Fruit fly (Drosophila melanogaster) whole organism, prepupa: ENCODE results near the gene CG8419.

Source experiments
- CG10631 ChIP-seq: fragments of 200-800 bp; sonication (Bioruptor generic); optimal IDR thresholded peaks from 2 replicates; lab custom pipeline; 2016; ENCODE audit warnings: missing biosample characterization, missing genetic modification characterization
- CG10669 ChIP-seq: fragments of 200-800 bp; sonication (Bioruptor generic); optimal IDR thresholded peaks from 3 replicates; lab custom pipeline; 2018; ENCODE audit warnings: missing biosample characterization, mild to moderate bottlenecking, missing genetic modification characterization, moderate library complexity
- CG11294 ChIP-seq: fragments of 200-800 bp; sonication (Bioruptor generic); IDR thresholded peaks from 2 replicates; pipeline ENCODE4 v1.3.6; 2022; ENCODE audit warnings: missing biosample characterization, missing genetic modification characterization
- CG15336 ChIP-seq: fragments of 200-800 bp; sonication (Bioruptor generic); IDR thresholded peaks from 2 replicates; pipeline ENCODE4 v1.3.6; 2022; ENCODE audit warnings: missing biosample characterization, missing genetic modification characterization
- CG1621 ChIP-seq: fragments of 200-800 bp; sonication (Bioruptor generic); optimal IDR thresholded peaks from 3 replicates; lab custom pipeline; 2018; ENCODE audit warnings: missing biosample characterization, mild to moderate bottlenecking, missing genetic modification characterization
- CG16779 ChIP-seq: fragments of 200-800 bp; sonication (Bioruptor generic); optimal IDR thresholded peaks from 3 replicates; lab custom pipeline; 2017; ENCODE audit warnings: missing biosample characterization, mild to moderate bottlenecking, missing genetic modification characterization
- CG31627 ChIP-seq: fragments of 200-800 bp; sonication (Bioruptor generic); optimal IDR thresholded peaks from 3 replicates; lab custom pipeline; 2016; ENCODE audit warnings: missing biosample characterization, missing genetic modification characterization
- CG32006 ChIP-seq: fragments of 200-800 bp; sonication (Bioruptor generic); optimal IDR thresholded peaks from 3 replicates; lab custom pipeline; 2017; ENCODE audit warnings: missing biosample characterization, mild to moderate bottlenecking, missing genetic modification characterization
- CG34406 ChIP-seq: fragments of 200-800 bp; sonication (Bioruptor generic); optimal IDR thresholded peaks from 3 replicates; lab custom pipeline; 2016; ENCODE audit warnings: missing biosample characterization, missing genetic modification characterization
- CG3919 ChIP-seq: fragments of 200-800 bp; sonication (Bioruptor generic); optimal IDR thresholded peaks from 3 replicates; lab custom pipeline; 2016; ENCODE audit warnings: missing biosample characterization, missing genetic modification characterization
- CG4318 ChIP-seq: fragments of 200-800 bp; sonication (Bioruptor generic); optimal IDR thresholded peaks from 3 replicates; lab custom pipeline; 2017; ENCODE audit warnings: missing biosample characterization, mild to moderate bottlenecking, missing genetic modification characterization
- CG6163 ChIP-seq: fragments of 200-800 bp; sonication (Bioruptor generic); IDR thresholded peaks from 3 replicates; pipeline ENCODE4 v1.3.6; 2022; ENCODE audit warnings: missing biosample characterization, missing genetic modification characterization
- CG6276 ChIP-seq: fragments of 200-800 bp; sonication (Bioruptor generic); optimal IDR thresholded peaks from 2 replicates; lab custom pipeline; 2017; ENCODE audit warnings: missing biosample characterization, mild to moderate bottlenecking, missing genetic modification characterization
- CG6792 ChIP-seq: fragments of 200-800 bp; sonication (Bioruptor generic); optimal IDR thresholded peaks from 3 replicates; lab custom pipeline; 2016; ENCODE audit warnings: missing biosample characterization, missing genetic modification characterization
- CG6808 ChIP-seq: fragments of 200-800 bp; sonication (Bioruptor generic); optimal IDR thresholded peaks from 3 replicates; lab custom pipeline; 2017; ENCODE audit warnings: missing biosample characterization, missing genetic modification characterization, mild to moderate bottlenecking, moderate library complexity, missing genetic modification reagents
- CG6854 ChIP-seq: fragments of 200-800 bp; sonication (Bioruptor generic); optimal IDR thresholded peaks from 2 replicates; lab custom pipeline; 2017; ENCODE audit warnings: missing biosample characterization, mild to moderate bottlenecking, missing genetic modification characterization
- CG7368 ChIP-seq: fragments of 200-800 bp; sonication (Bioruptor generic); optimal IDR thresholded peaks from 3 replicates; lab custom pipeline; 2016; ENCODE audit warnings: missing biosample characterization, missing genetic modification characterization
- CG8119 ChIP-seq: fragments of 200-800 bp; sonication (Bioruptor generic); IDR thresholded peaks from 3 replicates; pipeline ENCODE4 v1.3.6; 2022; ENCODE audit warnings: missing biosample characterization, missing genetic modification characterization
- CG8319 ChIP-seq: fragments of 200-800 bp; sonication (Bioruptor generic); optimal IDR thresholded peaks from 3 replicates; lab custom pipeline; 2016; ENCODE audit warnings: missing biosample characterization, missing genetic modification characterization
- CG8632 ChIP-seq: fragments of 200-800 bp; sonication (Bioruptor generic); optimal IDR thresholded peaks from 3 replicates; lab custom pipeline; 2016; ENCODE audit warnings: missing biosample characterization, missing genetic modification characterization
- Eip75B ChIP-seq: fragments of 200-800 bp; sonication (Bioruptor generic); optimal IDR thresholded peaks from 3 replicates; lab custom pipeline; 2016; ENCODE audit warnings: missing biosample characterization, missing genetic modification characterization
- Eip78C ChIP-seq: fragments of 200-800 bp; sonication (Bioruptor generic); peaks from one replicate; lab custom pipeline; 2016; ENCODE audit warnings: missing biosample characterization, missing genetic modification characterization
- Ets21C ChIP-seq: fragments of 200-800 bp; sonication (Bioruptor generic); optimal IDR thresholded peaks from 3 replicates; lab custom pipeline; 2016; ENCODE audit warnings: missing biosample characterization, missing genetic modification characterization
- Ets96B ChIP-seq: fragments of 200-800 bp; optimal IDR thresholded peaks from 2 replicates; lab custom pipeline; 2019; ENCODE audit warnings: missing biosample characterization, mild to moderate bottlenecking, missing genetic modification characterization, moderate library complexity
- Gug ChIP-seq: fragments of 200-800 bp; sonication (Bioruptor generic); IDR thresholded peaks from 2 replicates; pipeline ENCODE4 v1.3.6; 2022; ENCODE audit warnings: missing biosample characterization, missing genetic modification characterization
- Hr38 ChIP-seq: sonication (Bioruptor generic); optimal IDR thresholded peaks from 2 replicates; lab custom pipeline; 2016; ENCODE audit warnings: missing biosample characterization, missing genetic modification characterization
- Hr4 ChIP-seq: fragments of 200-800 bp; sonication (Bioruptor generic); optimal IDR thresholded peaks from 3 replicates; lab custom pipeline; 2016; ENCODE audit warnings: missing biosample characterization, missing genetic modification characterization
- Lpt ChIP-seq: fragments of 200-800 bp; sonication (Bioruptor generic); optimal IDR thresholded peaks from 3 replicates; lab custom pipeline; 2016; ENCODE audit warnings: missing biosample characterization, missing genetic modification characterization
- Met ChIP-seq: fragments of 200-800 bp; sonication (Bioruptor generic); optimal IDR thresholded peaks from 3 replicates; lab custom pipeline; 2016; ENCODE audit warnings: missing biosample characterization, missing genetic modification characterization
- OdsH ChIP-seq: fragments of 200-800 bp; sonication (Bioruptor generic); optimal IDR thresholded peaks from 3 replicates; lab custom pipeline; 2016; ENCODE audit warnings: missing biosample characterization, missing genetic modification characterization
- Smox ChIP-seq: fragments of 200-800 bp; sonication (Bioruptor generic); optimal IDR thresholded peaks from 3 replicates; lab custom pipeline; 2016; ENCODE audit warnings: missing biosample characterization, missing genetic modification characterization
- Sox14 ChIP-seq: fragments of 200-800 bp; sonication (Bioruptor generic); optimal IDR thresholded peaks from 3 replicates; lab custom pipeline; 2016; ENCODE audit warnings: missing biosample characterization, missing genetic modification characterization
- Sox15 ChIP-seq: fragments of 200-800 bp; sonication (Bioruptor generic); optimal IDR thresholded peaks from 3 replicates; lab custom pipeline; 2016; ENCODE audit warnings: missing biosample characterization, missing genetic modification characterization
- achi ChIP-seq: fragments of 200-800 bp; sonication (Bioruptor generic); optimal IDR thresholded peaks from 3 replicates; lab custom pipeline; 2016; ENCODE audit warnings: missing biosample characterization, missing genetic modification characterization
- cyc ChIP-seq: fragments of 200-800 bp; sonication (Bioruptor generic); optimal IDR thresholded peaks from 3 replicates; lab custom pipeline; 2016; ENCODE audit warnings: missing biosample characterization, missing genetic modification characterization
- dac ChIP-seq: fragments of 200-800 bp; sonication (Bioruptor generic); optimal IDR thresholded peaks from 2 replicates; lab custom pipeline; 2017; ENCODE audit warnings: missing biosample characterization, mild to moderate bottlenecking, missing genetic modification characterization
- eg ChIP-seq: fragments of 200-800 bp; sonication (Bioruptor generic); IDR thresholded peaks from 3 replicates; pipeline ENCODE4 v1.3.6; 2022; ENCODE audit warnings: missing biosample characterization, missing genetic modification characterization
- esn ChIP-seq: fragments of 200-800 bp; sonication (Bioruptor generic); optimal IDR thresholded peaks from 2 replicates; lab custom pipeline; 2016; ENCODE audit warnings: missing biosample characterization, mild to moderate bottlenecking, missing genetic modification characterization, moderate library complexity
- fd59A ChIP-seq: fragments of 200-800 bp; sonication (Bioruptor generic); optimal IDR thresholded peaks from 2 replicates; lab custom pipeline; 2017; ENCODE audit warnings: missing biosample characterization, mild to moderate bottlenecking, missing genetic modification characterization, missing genetic modification reagents
- lz ChIP-seq: fragments of 200-800 bp; sonication (Bioruptor generic); optimal IDR thresholded peaks from 3 replicates; lab custom pipeline; 2016; ENCODE audit warnings: missing biosample characterization, missing genetic modification characterization
- net ChIP-seq: fragments of 200-800 bp; sonication (Bioruptor generic); optimal IDR thresholded peaks from 3 replicates; lab custom pipeline; 2016; ENCODE audit warnings: missing biosample characterization, missing genetic modification characterization
- pdm3 ChIP-seq: fragments of 200-800 bp; sonication (Bioruptor generic); optimal IDR thresholded peaks from 3 replicates; lab custom pipeline; 2016; ENCODE audit warnings: missing biosample characterization, missing genetic modification characterization
- salr ChIP-seq, 2 experiments: fragments of 200-800 bp; sonication (Bioruptor generic); optimal IDR thresholded peaks; 3 replicates each; lab custom pipeline; 2016 to 2018; ENCODE audit warnings: missing biosample characterization in 2 of 2, missing genetic modification characterization in 2 of 2, mild to moderate bottlenecking in 1 of 2
- spab ChIP-seq: fragments of 200-800 bp; sonication (Bioruptor generic); optimal IDR thresholded peaks from 2 replicates; lab custom pipeline; 2017; ENCODE audit warnings: missing biosample characterization, mild to moderate bottlenecking, missing genetic modification characterization, missing genetic modification reagents
- ss ChIP-seq, 2 experiments: fragments of 200-800 bp; sonication (Bioruptor generic); optimal IDR thresholded peaks; 2 replicates in 1 of 2; 3 replicates in 1 of 2; lab custom pipeline; 2017 to 2018; ENCODE audit warnings: mild to moderate bottlenecking in 2 of 2, missing biosample characterization in 2 of 2, missing genetic modification characterization in 2 of 2, moderate library complexity in 1 of 2
- svp ChIP-seq: fragments of 200-800 bp; sonication (Bioruptor generic); peaks from one replicate; lab custom pipeline; 2016; ENCODE audit warnings: missing biosample characterization, missing genetic modification characterization
- topi ChIP-seq: fragments of 200-800 bp; sonication (Bioruptor generic); optimal IDR thresholded peaks from 3 replicates; lab custom pipeline; 2016; ENCODE audit warnings: missing biosample characterization, missing genetic modification characterization

The CG8419 gene

dm6 chr2L:8229628-8230027 is 23.7 kb downstream of the CG8419 start (continued):
- TF ChIP-seq svp (GFP tag; lab: Kevin White, UChicago) = peak; percentile 98
- peak; percentile 16 for TF ChIP-seq CG1621 (tag; lab: Kevin White, UChicago)
- peak; percentile 52 for TF ChIP-seq CG8632 (GFP tag; lab: Kevin White, UChicago)
- no peak for TF ChIP-seq CG6276 (GFP tag; lab: Kevin White, UChicago)
- peak; percentile 67 for TF ChIP-seq CG31627 (GFP tag; lab: Kevin White, UChicago)
- no peak for TF ChIP-seq Hr38
- peak; percentile 49 for TF ChIP-seq Hr4
- no peak for TF ChIP-seq Smox (GFP tag; lab: Kevin White, UChicago)
- no peak for TF ChIP-seq Lpt (GFP tag; lab: Kevin White, UChicago)
- no peak for TF ChIP-seq CG16779
- peak; percentile 34 for TF ChIP-seq CG6808 (GFP tag; lab: Kevin White, UChicago)

- TF ChIP-seq net (no peak), OdsH (peak; percentile 46), CG15336 (peak; percentile 24; the same call in 1 of the 2 replicates), Hr4 (no peak), Gug (no peak), Eip78C (GFP tag; lab: Kevin White, UChicago) (peak; percentile 22), CG6792 (GFP tag; lab: Kevin White, UChicago) (no peak), CG6276 (GFP tag; lab: Kevin White, UChicago) (no peak), esn (GFP tag; lab: Kevin White, UChicago) (peak; percentile 5), lz (GFP tag; lab: Kevin White, UChicago) (no peak), CG4318 (GFP tag; lab: Kevin White, UChicago) (no peak), salr (GFP tag; optimal IDR thresholded peaks at IDR 0.05; lab: Kevin White, UChicago) (no peak), Met (GFP tag; lab: Kevin White, UChicago) (no peak), pdm3 (peak; percentile 7), CG8119 (GFP tag; lab: Robert Waterston, UW) (peak; percentile 26; the same call in 1 of the 3 replicates), ss (GFP tag; optimal IDR thresholded peaks at IDR 0.05; lab: Kevin White, UChicago) (no peak), cyc (no peak), CG6808 (GFP tag; lab: Kevin White, UChicago) (no peak), CG3919 (GFP tag; lab: Kevin White, UChicago) (no peak), dac (GFP tag; lab: Kevin White, UChicago) (no peak), svp (GFP tag; lab: Kevin White, UChicago) (peak; percentile 70), Eip75B (GFP tag; lab: Kevin White, UChicago) (no peak), Sox14 (GFP tag; lab: Kevin White, UChicago) (no peak), eg (GFP tag; lab: Robert Waterston, UW) (peak; percentile 36; the same call in 1 of the 3 replicates), fd59A (GFP tag; lab: Kevin White, UChicago) (no peak), achi (GFP tag; lab: Kevin White, UChicago) (no peak), Ets21C (GFP tag; lab: Kevin White, UChicago) (no peak), CG7368 (GFP tag; lab: Kevin White, UChicago) (no peak), Sox15 (GFP tag; lab: Kevin White, UChicago) (peak; percentile 3), CG11294 (GFP tag; lab: Robert Waterston, UW) (no peak), CG10631 (GFP tag; lab: Kevin White, UChicago) (no peak), topi (GFP tag; lab: Kevin White, UChicago) (no peak), spab (peak; percentile 15), CG32006 (GFP tag; lab: Kevin White, UChicago) (no peak), CG6854 (GFP tag; lab: Kevin White, UChicago) (no peak), CG6163 (GFP tag; lab: Robert Waterston, UW) (peak; percentile 55; the same call in 2 of the 3 replicates), CG8632 (GFP tag; lab: Kevin White, UChicago) (no peak), CG10669 (GFP tag; lab: Kevin White, UChicago) (peak; percentile 3), CG34406 (no peak), CG8319 (GFP tag; lab: Kevin White, UChicago) (no peak), Smox (GFP tag; lab: Kevin White, UChicago) (no peak), Ets96B (no peak)
- TF ChIP-seq, all 60 proteins: peak for 12
Observed at dm6 chr2L:8230255-8230654, 24.3 kb downstream of the CG8419 start.
